Worm (Caenorhabditis elegans) whole organism, mixed stage, embryonic: ENCODE results near the gene pmt-1.

Experiments
- mep-1 ChIP-seq: fragments of 150-350 bp; optimal IDR thresholded peaks from 2 replicates; lab custom pipeline; 2017; ENCODE audit warnings: missing biosample characterization, missing genetic modification reagents, missing genetic modification characterization, inconsistent platforms
- pha-4 ChIP-seq: fragments of 150-350 bp; optimal IDR thresholded peaks from 2 replicates; lab custom pipeline; 2018; ENCODE audit warnings: missing biosample characterization, missing genetic modification reagents, missing genetic modification characterization
- snpc-4 ChIP-seq: fragments of 150-350 bp; optimal IDR thresholded peaks from 2 replicates; lab custom pipeline; 2014; ENCODE audit warnings: missing biosample characterization, missing genetic modification characterization

DNA sequence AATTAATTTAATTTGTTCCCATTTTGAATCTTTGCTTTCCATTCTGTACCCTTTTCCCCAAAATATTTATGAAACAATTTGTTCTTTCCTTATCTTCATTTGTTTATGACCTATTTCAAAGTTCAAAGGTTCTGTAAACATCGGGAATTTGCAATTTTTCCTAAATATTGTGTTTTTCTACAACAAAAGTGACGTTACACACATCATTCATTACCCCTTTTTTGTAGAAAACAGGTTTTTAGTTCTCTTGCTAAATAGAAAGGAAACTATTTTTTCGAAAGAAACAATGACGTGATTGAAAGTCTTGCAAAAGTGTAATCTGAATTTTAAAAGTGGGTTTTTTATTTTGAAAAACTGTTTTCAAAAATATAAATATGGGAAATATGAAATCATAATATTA is 42.3 kb upstream of the pmt-1 start:
- TF ChIP-seq pha-4 (no peak), snpc-4 (tag; lab: Kevin White, UChicago) (no peak), mep-1 (no peak)
